Worm (Caenorhabditis elegans) whole organism, L4 larva: ENCODE measurements around the gene nhr-98.

Experiments
- D1046.2 ChIP-seq: fragments of 200-800 bp; sonication (Bioruptor generic); IDR thresholded peaks from 2 replicates; pipeline ENCODE4 v1.3.6; 2022; ENCODE audit warnings: missing genetic modification characterization, missing compliant biosample characterization
- F26F4.8 ChIP-seq: fragments of 200-800 bp; sonication (Bioruptor generic); conservative IDR thresholded peaks from 2 replicates; pipeline ENCODE4 v1.3.6; 2022; ENCODE audit warnings: missing genetic modification characterization, missing compliant biosample characterization
- F37D6.2 ChIP-seq: sonication (generic microtip); optimal IDR thresholded peaks from 2 replicates; lab custom pipeline; 2016; ENCODE audit warnings: mild to moderate bottlenecking, missing genetic modification characterization, missing compliant biosample characterization
- F49E8.2 ChIP-seq: sonication (generic microtip); optimal IDR thresholded peaks from 2 replicates; lab custom pipeline; 2016; ENCODE audit warnings: missing compliant biosample characterization, mild to moderate bottlenecking, missing genetic modification characterization, borderline replicate concordance
- T26A8.4 ChIP-seq: fragments of 200-800 bp; sonication (Bioruptor generic); IDR thresholded peaks from 2 replicates; pipeline ENCODE4 v1.3.6; 2022; ENCODE audit warnings: missing genetic modification characterization, missing compliant biosample characterization
- Y48G9A.11 ChIP-seq: fragments of 200-800 bp; sonication (Bioruptor generic); IDR thresholded peaks from 2 replicates; pipeline ENCODE4 v1.3.6; 2022; ENCODE audit warnings: missing genetic modification reagents, missing genetic modification characterization, missing compliant biosample characterization
- Y5F2A.4 ChIP-seq: fragments of 200-800 bp; sonication (Bioruptor generic); optimal IDR thresholded peaks from 2 replicates; lab custom pipeline; 2018; ENCODE audit warnings: mild to moderate bottlenecking, missing genetic modification characterization, missing compliant biosample characterization
- ZK337.2 ChIP-seq: fragments of 200-800 bp; sonication (Bioruptor generic); IDR thresholded peaks from 2 replicates; pipeline ENCODE4 v1.3.6; 2022; ENCODE audit warnings: missing genetic modification reagents, missing genetic modification characterization, missing compliant biosample characterization
- aha-1 ChIP-seq: fragments of 150-350 bp; peaks from one replicate; lab custom pipeline; 2014; ENCODE audit warnings: missing biosample characterization, missing genetic modification characterization
- attf-4 ChIP-seq: sonication (generic microtip); optimal IDR thresholded peaks from 3 replicates; lab custom pipeline; 2017; ENCODE audit warnings: missing biosample characterization, missing genetic modification characterization
- ceh-28 ChIP-seq: fragments of 150-350 bp; optimal IDR thresholded peaks from 2 replicates; lab custom pipeline; 2014; ENCODE audit warnings: missing biosample characterization, missing genetic modification reagents, missing genetic modification characterization
- ceh-32 ChIP-seq: sonication (generic microtip); optimal IDR thresholded peaks from 2 replicates; lab custom pipeline; 2016; ENCODE audit warnings: mild to moderate bottlenecking, missing genetic modification characterization, missing compliant biosample characterization; ENCODE audit not compliant: poor library complexity
- ceh-62 ChIP-seq: sonication (generic microtip); optimal IDR thresholded peaks from 2 replicates; lab custom pipeline; 2017; ENCODE audit warnings: missing biosample characterization, missing genetic modification characterization
- daf-16 ChIP-seq, 3 experiments: sonication (generic microtip); optimal IDR thresholded peaks; 2 replicates each; lab custom pipeline; 2016 to 2017; ENCODE audit warnings: missing genetic modification characterization in 3 of 3, missing genetic modification reagents in 3 of 3, mild to moderate bottlenecking in 2 of 3, missing compliant biosample characterization in 2 of 3, missing biosample characterization in 1 of 3, moderate library complexity in 1 of 3
- daf-19 ChIP-seq: fragments of 200-800 bp; sonication (Bioruptor generic); conservative IDR thresholded peaks from 2 replicates; pipeline ENCODE4 v1.3.6; 2022; ENCODE audit warnings: missing genetic modification characterization, missing compliant biosample characterization
- dmd-6 ChIP-seq: fragments of 200-800 bp; sonication (Bioruptor generic); IDR thresholded peaks from 2 replicates; pipeline ENCODE4 v1.3.6; 2022; ENCODE audit warnings: missing genetic modification reagents, missing genetic modification characterization, missing compliant biosample characterization
- dve-1 ChIP-seq: sonication (generic microtip); optimal IDR thresholded peaks from 2 replicates; lab custom pipeline; 2017; ENCODE audit warnings: antibody characterized with exemption, mild to moderate bottlenecking, missing genetic modification characterization, missing compliant biosample characterization; ENCODE audit not compliant: insufficient read depth
- egl-43 ChIP-seq: fragments of 200-800 bp; sonication (Bioruptor generic); IDR thresholded peaks from 2 replicates; pipeline ENCODE4 v1.3.6; 2022; ENCODE audit warnings: missing genetic modification reagents, missing genetic modification characterization, missing compliant biosample characterization
- hif-1 ChIP-seq, 2 experiments: sonication (generic microtip); optimal IDR thresholded peaks; 2 replicates each; lab custom pipeline; 2016 to 2017; ENCODE audit warnings: missing compliant biosample characterization in 2 of 2, missing genetic modification characterization in 2 of 2, missing genetic modification reagents in 2 of 2, missing genotype in 2 of 2, mild to moderate bottlenecking in 1 of 2
- hlh-11 ChIP-seq: fragments of 200-800 bp; sonication (Bioruptor generic); optimal IDR thresholded peaks from 2 replicates; lab custom pipeline; 2018; ENCODE audit warnings: mild to moderate bottlenecking, missing genetic modification characterization, missing compliant biosample characterization
- hmg-1.1 ChIP-seq: fragments of 200-800 bp; sonication (Bioruptor generic); IDR thresholded peaks from 2 replicates; pipeline ENCODE4 v1.3.6; 2022; ENCODE audit warnings: missing genetic modification reagents, missing genetic modification characterization, missing compliant biosample characterization
- lim-7 ChIP-seq: fragments of 200-800 bp; sonication (Bioruptor generic); IDR thresholded peaks from 2 replicates; pipeline ENCODE4 v1.3.6; 2022; ENCODE audit warnings: missing genetic modification characterization, missing compliant biosample characterization
- lin-1 ChIP-seq: fragments of 200-800 bp; sonication (Bioruptor generic); IDR thresholded peaks from 2 replicates; pipeline ENCODE4 v1.3.6; 2022; ENCODE audit warnings: missing genetic modification reagents, missing genetic modification characterization, missing compliant biosample characterization
- lsy-2 ChIP-seq, 2 experiments: fragments of 150-350 bp in 1 of 2; sonication (generic microtip) in 1 of 2; optimal IDR thresholded peaks; 2 replicates each; lab custom pipeline; 2014 to 2017; ENCODE audit warnings: missing biosample characterization in 2 of 2, missing genetic modification characterization in 2 of 2
- mdt-29 ChIP-seq: fragments of 200-800 bp; sonication (Bioruptor generic); IDR thresholded peaks from 2 replicates; pipeline ENCODE4 v1.3.6; 2022; ENCODE audit warnings: missing genetic modification reagents, missing genetic modification characterization, missing compliant biosample characterization
- mes-2 ChIP-seq: sonication (generic microtip); optimal IDR thresholded peaks from 2 replicates; lab custom pipeline; 2016; ENCODE audit warnings: missing genotype, mild to moderate bottlenecking, missing genetic modification characterization, missing compliant biosample characterization; ENCODE audit not compliant: poor library complexity, severe bottlenecking
- nhr-102 ChIP-seq: sonication (generic microtip); optimal IDR thresholded peaks from 2 replicates; lab custom pipeline; 2016; ENCODE audit warnings: mild to moderate bottlenecking, missing genetic modification characterization, moderate library complexity, missing compliant biosample characterization
- nhr-28 ChIP-seq: fragments of 150-350 bp; optimal IDR thresholded peaks from 2 replicates; lab custom pipeline; 2014; ENCODE audit warnings: missing biosample characterization, missing genetic modification characterization
- nhr-41 ChIP-seq: fragments of 200-800 bp; sonication (Bioruptor generic); IDR thresholded peaks from 2 replicates; pipeline ENCODE4 v1.3.6; 2022; ENCODE audit warnings: missing genetic modification reagents, missing genetic modification characterization, missing compliant biosample characterization
- nhr-42 ChIP-seq: fragments of 200-800 bp; sonication (Bioruptor generic); IDR thresholded peaks from 2 replicates; pipeline ENCODE4 v1.3.6; 2022; ENCODE audit warnings: missing genetic modification characterization, missing compliant biosample characterization
- nhr-48 ChIP-seq: sonication (generic microtip); optimal IDR thresholded peaks from 2 replicates; lab custom pipeline; 2016; ENCODE audit warnings: mild to moderate bottlenecking, missing genetic modification characterization, missing compliant biosample characterization
- nhr-77 ChIP-seq: fragments of 150-350 bp; optimal IDR thresholded peaks from 2 replicates; lab custom pipeline; 2014; ENCODE audit warnings: missing biosample characterization, missing genetic modification characterization
- php-3 ChIP-seq: fragments of 200-800 bp; sonication (Bioruptor generic); IDR thresholded peaks from 2 replicates; pipeline ENCODE4 v1.3.6; 2022; ENCODE audit warnings: missing genetic modification reagents, missing genetic modification characterization, missing compliant biosample characterization
- pqm-1 ChIP-seq: sonication (generic microtip); optimal IDR thresholded peaks from 2 replicates; lab custom pipeline; 2017; ENCODE audit warnings: missing biosample characterization, missing genetic modification characterization
- snpc-4 ChIP-seq: fragments of 150-350 bp; optimal IDR thresholded peaks from 2 replicates; lab custom pipeline; 2014; ENCODE audit warnings: missing biosample characterization, missing genetic modification characterization
- tag-97 ChIP-seq: fragments of 200-800 bp; sonication (Bioruptor generic); IDR thresholded peaks from 2 replicates; pipeline ENCODE4 v1.3.6; 2022; ENCODE audit warnings: missing genetic modification characterization, missing compliant biosample characterization
- unc-62 ChIP-seq, 3 experiments: fragments of 150-350 bp in 1 of 3; sonication (generic microtip); optimal IDR thresholded peaks in 2 of 3; peaks in 1 of 3; 1 replicate in 1 of 3; 2 replicates in 2 of 3; lab custom pipeline; 2014 to 2017; ENCODE audit warnings: missing biosample characterization in 3 of 3, missing genetic modification characterization in 3 of 3, missing genetic modification reagents in 3 of 3, missing genotype in 1 of 3
- vab-7 ChIP-seq: fragments of 200-800 bp; sonication (Bioruptor generic); IDR thresholded peaks from 2 replicates; pipeline ENCODE4 v1.3.6; 2022; ENCODE audit warnings: missing genetic modification reagents, missing genetic modification characterization, missing compliant biosample characterization
- zag-1 ChIP-seq: fragments of 150-350 bp; optimal IDR thresholded peaks from 2 replicates; lab custom pipeline; 2014; ENCODE audit warnings: missing biosample characterization, missing genetic modification characterization
- zfp-2 ChIP-seq: sonication (generic microtip); optimal IDR thresholded peaks from 2 replicates; lab custom pipeline; 2016; ENCODE audit warnings: mild to moderate bottlenecking, missing genetic modification characterization, missing compliant biosample characterization
- zfp-3 ChIP-seq: fragments of 200-800 bp; sonication (Bioruptor generic); conservative IDR thresholded peaks from 2 replicates; pipeline ENCODE4 v1.3.6; 2022; ENCODE audit warnings: missing genetic modification reagents, missing genetic modification characterization, missing compliant biosample characterization
- ztf-7 ChIP-seq: fragments of 150-350 bp; optimal IDR thresholded peaks from 2 replicates; lab custom pipeline; 2014; ENCODE audit warnings: missing biosample characterization, missing genetic modification characterization

The nhr-98 gene

DNA sequence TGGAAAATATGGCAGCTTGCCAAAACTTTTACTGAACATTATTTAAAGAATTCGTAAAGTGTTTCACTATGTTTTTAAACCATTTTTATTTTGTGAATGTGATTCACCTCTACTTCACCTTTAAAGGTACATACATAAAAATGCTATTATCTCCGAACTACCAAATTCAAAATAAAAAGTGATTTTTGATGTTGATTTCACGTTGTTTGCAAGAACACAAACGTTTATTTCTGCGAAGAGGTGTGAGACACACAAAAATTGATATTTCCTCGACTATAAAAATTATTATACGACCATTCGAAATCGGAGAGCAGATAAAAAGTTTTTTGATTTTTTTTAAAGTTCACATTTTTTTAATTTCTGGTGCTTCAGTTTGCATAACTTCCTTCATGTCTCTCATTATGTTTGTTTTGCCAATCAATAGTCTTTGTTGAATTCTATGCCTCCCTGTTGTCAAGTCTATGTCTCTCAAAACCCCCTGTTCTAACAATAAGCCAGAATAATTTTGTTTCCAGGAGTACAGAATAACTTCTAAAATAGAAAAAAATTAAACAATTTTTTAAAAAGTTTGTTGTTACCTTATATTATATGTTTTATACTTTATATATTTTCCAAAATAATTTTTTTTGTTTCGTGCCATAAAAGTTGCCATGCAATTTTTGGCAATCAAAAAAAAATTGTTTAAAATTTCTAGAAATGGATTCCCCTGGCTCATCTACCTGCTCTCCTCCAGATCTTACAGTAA, 2.7 kb upstream of the nhr-98 start, which contains the start of gene nhr-123:
Gene nhr-123 (plus strand): TSS at position 695 of the 745 bp plus-strand sequence.
- TF ChIP-seq ceh-32 (tag; lab: Kevin White, UChicago) (no peak), zfp-3 (GFP tag; lab: Robert Waterston, UW) (no peak), ceh-62 (tag; lab: Kevin White, UChicago) (no peak), daf-19 (GFP tag; lab: Robert Waterston, UW) (no peak), zfp-2 (no peak), tag-97 (GFP tag; lab: Robert Waterston, UW) (no peak), egl-43 (GFP tag; lab: Robert Waterston, UW) (no peak), ZK337.2 (no peak), nhr-42 (no peak), dve-1 (tag; lab: Kevin White, UChicago) (peak; percentile 5), unc-62 (GFP tag; optimal IDR thresholded peaks at IDR 0.05 in 1 of 2; lab: Kevin White, UChicago) (peak in 1 of 2 experiments; percentile 25), unc-62 (tag; optimal IDR thresholded peaks at IDR 0.05; lab: Kevin White, UChicago) (no peak), zag-1 (tag; lab: Kevin White, UChicago) (no peak), hlh-11 (tag; lab: Kevin White, UChicago) (no peak), dmd-6 (GFP tag; lab: Robert Waterston, UW) (no peak), php-3 (GFP tag; lab: Robert Waterston, UW) (0 out of 2 replicates have a peak, but pooled peaks have one; percentile 21), F37D6.2 (tag; lab: Kevin White, UChicago) (no peak), lim-7 (GFP tag; lab: Robert Waterston, UW) (no peak), mdt-29 (GFP tag; lab: Robert Waterston, UW) (no peak), daf-16 (GFP tag; optimal IDR thresholded peaks at IDR 0.05; lab: Kevin White, UChicago) (no peak), daf-16 (tag; optimal IDR thresholded peaks at IDR 0.05; lab: Kevin White, UChicago) (peak; percentile 67), nhr-28 (tag; lab: Kevin White, UChicago) (peak; percentile 46), aha-1 (tag; lab: Kevin White, UChicago) (no peak), nhr-48 (tag; lab: Kevin White, UChicago) (no peak), F26F4.8 (GFP tag; lab: Robert Waterston, UW) (no peak), nhr-102 (tag; lab: Kevin White, UChicago) (no peak), attf-4 (tag; lab: Kevin White, UChicago) (no peak), nhr-41 (GFP tag; lab: Robert Waterston, UW) (no peak)

DNA sequence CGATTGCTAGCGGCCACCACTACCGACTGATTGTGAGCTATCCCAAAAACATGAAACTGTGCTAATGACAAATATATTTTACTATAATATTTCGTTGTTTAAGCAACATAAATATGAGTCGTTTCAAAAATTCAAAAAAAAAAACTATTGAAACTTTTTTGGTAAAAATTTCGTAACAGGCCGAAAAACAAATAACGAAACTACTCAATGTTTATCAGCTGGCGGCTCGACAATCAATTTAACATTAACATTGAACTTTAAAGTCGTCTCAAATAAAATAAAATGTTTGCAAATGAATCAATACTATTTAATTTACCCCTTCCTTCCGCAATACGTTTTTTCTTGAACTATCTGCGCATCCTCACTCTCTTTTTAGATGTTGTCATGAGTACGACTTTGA, 4.2 kb downstream of the nhr-98 start:
- peak; percentile 18 for TF ChIP-seq pqm-1 (tag; lab: Kevin White, UChicago)
- TF ChIP-seq F49E8.2 (tag; lab: Kevin White, UChicago), result no peak
- TF ChIP-seq dve-1 (tag; lab: Kevin White, UChicago), result peak; percentile 23
- no peak for TF ChIP-seq daf-16 (GFP tag; optimal IDR thresholded peaks at IDR 0.05; lab: Kevin White, UChicago)
- TF ChIP-seq daf-16 (tag; optimal IDR thresholded peaks at IDR 0.05; lab: Kevin White, UChicago), result peak; percentile 62
- no peak for TF ChIP-seq zag-1 (tag; lab: Kevin White, UChicago)
- no peak for TF ChIP-seq zfp-2
- TF ChIP-seq T26A8.4 (GFP tag; lab: Robert Waterston, UW), result no peak
- no peak for TF ChIP-seq Y48G9A.11 (GFP tag; lab: Robert Waterston, UW)
- TF ChIP-seq nhr-28 (tag; lab: Kevin White, UChicago), result peak; percentile 36
- TF ChIP-seq D1046.2 (GFP tag; lab: Robert Waterston, UW), result no peak

DNA sequence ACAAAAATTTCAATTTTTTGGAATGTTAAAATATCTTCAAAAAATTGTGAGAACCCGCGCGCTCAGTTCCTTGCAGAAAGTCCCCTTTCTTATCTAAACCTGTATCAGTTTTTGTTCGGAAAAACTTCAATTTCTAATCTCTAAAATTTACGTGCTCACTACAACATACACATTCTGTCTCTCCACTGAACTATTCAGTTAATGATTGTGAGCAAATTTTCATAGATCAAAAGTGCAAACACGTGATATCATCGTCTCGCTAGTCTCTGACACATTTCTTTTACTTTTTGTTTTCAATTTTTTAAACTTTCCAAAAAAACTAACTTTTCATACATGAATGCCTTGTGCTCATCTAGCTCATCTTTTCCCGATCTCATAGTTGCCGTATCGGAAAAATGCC, 5.8 kb downstream of the nhr-98 start, which contains the start of gene nhr-203:
Gene nhr-203 (plus strand): TSS at position 332 of the 400 bp plus-strand sequence.
- TF ChIP-seq nhr-102 (tag; lab: Kevin White, UChicago) (peak; percentile 35), daf-16 (GFP tag; optimal IDR thresholded peaks at IDR 0.05; lab: Kevin White, UChicago) (no peak), daf-16 (tag; optimal IDR thresholded peaks at IDR 0.05; lab: Kevin White, UChicago) (peak; percentile 81), lsy-2 (tag; optimal IDR thresholded peaks at IDR 0.05; lab: Kevin White, UChicago) (peak in 1 of 2 experiments; percentile 6), nhr-77 (tag; lab: Kevin White, UChicago) (peak; percentile 66), dve-1 (tag; lab: Kevin White, UChicago) (peak; percentile 80), nhr-41 (GFP tag; lab: Robert Waterston, UW) (no peak), hlh-11 (tag; lab: Kevin White, UChicago) (peak; percentile 63), hif-1 (tag; optimal IDR thresholded peaks at IDR 0.05; lab: Kevin White, UChicago) (peak in 1 of 2 experiments; percentile 14), nhr-48 (tag; lab: Kevin White, UChicago) (peak; percentile 49), php-3 (GFP tag; lab: Robert Waterston, UW) (peak; percentile 76), ztf-7 (tag; lab: Kevin White, UChicago) (no peak), nhr-28 (tag; lab: Kevin White, UChicago) (peak; percentile 99), vab-7 (GFP tag; lab: Robert Waterston, UW) (no peak), snpc-4 (tag; lab: Kevin White, UChicago) (no peak), hmg-1.1 (GFP tag; lab: Robert Waterston, UW) (no peak), pqm-1 (tag; lab: Kevin White, UChicago) (peak; percentile 62), lin-1 (GFP tag; lab: Robert Waterston, UW) (no peak), ceh-28 (tag; lab: Kevin White, UChicago) (no peak), Y5F2A.4 (GFP tag; lab: Kevin White, UChicago) (no peak), mes-2 (tag; lab: Kevin White, UChicago) (peak; percentile 39)
